Fruit fly (Drosophila melanogaster): ENCODE results near the gene Hsc70-4.

Gene Hsc70-4

DNA sequence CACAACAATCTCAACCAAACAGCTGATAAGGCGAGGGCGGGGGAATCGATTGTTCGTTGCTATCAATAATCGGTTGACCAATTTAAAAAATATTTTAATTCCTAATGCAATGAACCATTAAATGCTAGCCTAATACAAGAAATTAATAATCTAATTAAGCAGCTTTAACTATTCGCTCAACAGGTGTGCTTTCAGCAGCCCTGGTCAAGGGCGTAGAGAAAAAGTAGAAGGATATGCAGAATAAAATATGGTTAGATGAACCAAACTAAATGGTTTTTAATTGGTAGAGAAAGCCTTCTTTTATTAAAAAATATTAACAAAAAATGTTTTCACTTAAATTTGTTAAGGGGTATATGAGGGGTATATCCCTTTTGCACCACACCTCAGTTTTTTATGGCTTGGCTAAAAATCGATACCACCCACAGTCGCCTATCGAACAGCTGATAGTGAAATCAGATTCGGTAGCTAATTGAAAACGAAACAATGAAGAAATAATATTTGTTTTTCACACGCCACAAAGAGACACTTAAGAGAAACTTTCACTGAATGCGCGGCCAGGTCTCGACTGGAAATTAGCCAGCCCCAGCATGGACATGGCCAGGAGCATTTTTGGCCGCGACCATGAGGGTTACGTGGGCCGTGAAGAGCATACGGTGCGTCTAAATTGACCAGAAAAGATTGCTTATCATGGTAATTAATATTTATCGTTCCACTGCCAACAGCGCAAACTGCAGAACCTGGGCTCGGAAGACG, 23.5 kb upstream of the Hsc70-4 start, which contains the start of the genes SIDL and CG12241 (continued):
- TF ChIP-seq Myb (GFP tag; optimal IDR thresholded peaks at IDR 0.05) (peak; percentile 49), Elba2 (GFP tag; optimal IDR thresholded peaks at IDR 0.05) (peak; percentile 0), GATAe (GFP tag; conservative IDR thresholded peaks at IDR 0.05) (peak; percentile 84), CG13775 (GFP tag; optimal IDR thresholded peaks at IDR 0.05) (peak; percentile 76), gem (tag; optimal IDR thresholded peaks at IDR 0.05) (no peak), Atf-2 (GFP tag; optimal IDR thresholded peaks at IDR 0.05) (no peak), tx (GFP tag; optimal IDR thresholded peaks at IDR 0.05) (peak; percentile 25), h (optimal IDR thresholded peaks at IDR 0.05) (no peak), ssp (GFP tag; IDR thresholded peaks at IDR 0.05) (peak; percentile 85), Med (GFP tag) (peak; percentile 97), CG15479 (GFP tag; optimal IDR thresholded peaks at IDR 0.05) (peak; percentile 25), Hmr (GFP tag; optimal IDR thresholded peaks at IDR 0.05) (no peak), tll (GFP tag; optimal IDR thresholded peaks at IDR 0.05) (no peak), CG7271 (tag; optimal IDR thresholded peaks at IDR 0.05) (peak; percentile 31), nmo (GFP tag; optimal IDR thresholded peaks at IDR 0.05) (peak; percentile 93), cg (GFP tag; optimal IDR thresholded peaks at IDR 0.05) (no peak), CG16863 (GFP tag; optimal IDR thresholded peaks at IDR 0.05) (peak; percentile 52), Antp (GFP tag; optimal IDR thresholded peaks at IDR 0.05) (peak; percentile 74), hb (GFP tag; IDR thresholded peaks at IDR 0.05; ENCODE audit: partially characterized antibody) (no peak), al (GFP tag; IDR thresholded peaks at IDR 0.05) (peak; percentile 94), CG4360 (GFP tag; IDR thresholded peaks at IDR 0.05) (peak; percentile 70), ranshi (GFP tag; IDR thresholded peaks at IDR 0.05) (peak; percentile 96), zen2 (GFP tag; IDR thresholded peaks at IDR 0.05; ENCODE audit: partially characterized antibody) (no peak), ind (GFP tag; optimal IDR thresholded peaks at IDR 0.05) (peak; percentile 88), dm (GFP tag; optimal IDR thresholded peaks at IDR 0.05) (no peak), klu (GFP tag; IDR thresholded peaks at IDR 0.05) (peak; percentile 89), CG4328 (GFP tag; optimal IDR thresholded peaks at IDR 0.05) (no peak), CG33213 (GFP tag; optimal IDR thresholded peaks at IDR 0.05) (peak; percentile 59), Doc2 (GFP tag; IDR thresholded peaks at IDR 0.05) (peak; percentile 75), gce (GFP tag; IDR thresholded peaks at IDR 0.05) (peak; percentile 82), Mrtf (GFP tag; IDR thresholded peaks at IDR 0.05) (peak; percentile 85), CG42726 (GFP tag; IDR thresholded peaks at IDR 0.05; ENCODE audit: partially characterized antibody) (no peak), CG3847 (GFP tag; IDR thresholded peaks at IDR 0.05) (peak; percentile 52; the same call in 1 of the 2 replicates), CG2116 (GFP tag; optimal IDR thresholded peaks at IDR 0.05) (peak; percentile 79), Bdp1 (GFP tag; optimal IDR thresholded peaks at IDR 0.05) (peak; percentile 7), Hr51 (GFP tag; optimal IDR thresholded peaks at IDR 0.05) (peak in 1 of 2 experiments; percentile 43), CTCF (GFP tag; optimal IDR thresholded peaks at IDR 0.05) (no peak), CG12942 (GFP tag; optimal IDR thresholded peaks at IDR 0.05) (peak; percentile 40), HLHmδ (GFP tag; optimal IDR thresholded peaks at IDR 0.05) (no peak), Sox100B (GFP tag; optimal IDR thresholded peaks at IDR 0.05) (no peak), Hey (tag; optimal IDR thresholded peaks at IDR 0.05) (no peak), usp (GFP tag; optimal IDR thresholded peaks at IDR 0.05) (no peak), Ravus (GFP tag; IDR thresholded peaks at IDR 0.05) (peak; percentile 80), CG17829 (tag; optimal IDR thresholded peaks at IDR 0.05) (peak; percentile 86), CG14965 (GFP tag; optimal IDR thresholded peaks at IDR 0.05; ENCODE audit: borderline replicate concordance) (no peak), lilli (GFP tag; optimal IDR thresholded peaks at IDR 0.05) (peak; percentile 87), BtbVII (GFP tag; optimal IDR thresholded peaks at IDR 0.05) (peak; percentile 82), pho (GFP tag; optimal IDR thresholded peaks at IDR 0.05) (peak; percentile 79), vvl (GFP tag; IDR thresholded peaks at IDR 0.05) (peak; percentile 96), bsh (GFP tag; optimal IDR thresholded peaks at IDR 0.05) (peak in 1 of 2 experiments; percentile 44)
